Worm (Caenorhabditis elegans): ENCODE results near the gene tag-321.

tag-321 gene

ce11 chrIV:7734173-7734572, 49.5 kb downstream of the tag-321 start:
- TF ChIP-seq dmd-9 (GFP tag; IDR thresholded peaks at IDR 0.05) (no peak), daf-16 (GFP tag; optimal IDR thresholded peaks at IDR 0.05) (no peak), daf-16 (tag; optimal IDR thresholded peaks at IDR 0.05) (peak; percentile 93), daf-19 (GFP tag; conservative IDR thresholded peaks at IDR 0.05) (no peak), nhr-111 (GFP tag; optimal IDR thresholded peaks at IDR 0.05) (no peak), mes-2 (tag; optimal IDR thresholded peaks at IDR 0.05; ENCODE audit: poor library complexity, severe bottlenecking) (no peak)
